Worm (Caenorhabditis elegans) whole organism, early embryonic: Measurements from ENCODE around the gene F35C11.6.

ENCODE experiments used
- ama-1 ChIP-seq: fragments of 150-350 bp; optimal IDR thresholded peaks from 2 replicates; lab custom pipeline; 2014
- ceh-13 ChIP-seq: fragments of 200-800 bp; sonication (Bioruptor generic); optimal IDR thresholded peaks from 2 replicates; lab custom pipeline; 2018; ENCODE audit warnings: mild to moderate bottlenecking, missing genetic modification characterization, missing compliant biosample characterization
- ceh-36 ChIP-seq: sonication (generic microtip); optimal IDR thresholded peaks from 2 replicates; lab custom pipeline; 2016; ENCODE audit warnings: missing genetic modification characterization, inconsistent platforms, missing compliant biosample characterization
- flt-1 ChIP-seq: fragments of 200-800 bp; sonication (Bioruptor generic); IDR thresholded peaks from 2 replicates; pipeline ENCODE4 v1.3.6; 2022; ENCODE audit warnings: missing genetic modification characterization, missing compliant biosample characterization
- hmbx-1 ChIP-seq: sonication (generic microtip); optimal IDR thresholded peaks from 2 replicates; lab custom pipeline; 2016; ENCODE audit warnings: mild to moderate bottlenecking, missing genetic modification characterization, missing compliant biosample characterization
- hmg-4 ChIP-seq: fragments of 200-800 bp; sonication (Bioruptor generic); optimal IDR thresholded peaks from 2 replicates; lab custom pipeline; 2018; ENCODE audit warnings: mild to moderate bottlenecking, missing genetic modification characterization, missing compliant biosample characterization
- hnd-1 ChIP-seq: sonication (generic microtip); optimal IDR thresholded peaks from 2 replicates; lab custom pipeline; 2016; ENCODE audit warnings: missing genetic modification characterization, missing compliant biosample characterization
- pes-1 ChIP-seq: fragments of 200-800 bp; sonication (Bioruptor generic); IDR thresholded peaks from 2 replicates; pipeline ENCODE4 v1.3.6; 2022; ENCODE audit warnings: missing genetic modification reagents, missing genetic modification characterization, missing compliant biosample characterization
- scrt-1 ChIP-seq: fragments of 200-800 bp; sonication (Bioruptor generic); IDR thresholded peaks from 2 replicates; pipeline ENCODE4 v1.3.6; 2022; ENCODE audit warnings: missing genetic modification characterization, missing compliant biosample characterization
- sea-1 ChIP-seq: fragments of 200-800 bp; sonication (Bioruptor generic); conservative IDR thresholded peaks from 2 replicates; pipeline ENCODE4 v1.3.6; 2022; ENCODE audit warnings: missing genetic modification characterization, missing compliant biosample characterization
- tbx-37 ChIP-seq: fragments of 200-800 bp; sonication (Bioruptor generic); conservative IDR thresholded peaks from 2 replicates; pipeline ENCODE4 v1.3.6; 2022; ENCODE audit warnings: missing genetic modification reagents, missing genetic modification characterization, missing compliant biosample characterization

- TF ChIP-seq ama-1 (lab: Kevin White, UChicago) (no peak), hmbx-1 (tag; lab: Kevin White, UChicago) (no peak), flt-1 (GFP tag; lab: Robert Waterston, UW) (no peak), sea-1 (no peak), pes-1 (no peak), ceh-36 (tag; lab: Kevin White, UChicago) (no peak), tbx-37 (no peak), hmg-4 (GFP tag; lab: Kevin White, UChicago) (no peak), scrt-1 (GFP tag; lab: Robert Waterston, UW) (no peak), ceh-13 (GFP tag; lab: Kevin White, UChicago) (no peak), hnd-1 (tag; lab: Kevin White, UChicago) (no peak)
These were observed 44.6 kb downstream of the F35C11.6 start, which contains the start of gene M110.10 for ce11 chrII:8214367-8214766.
